Worm (Caenorhabditis elegans) whole organism, L2 larva: ENCODE measurements around the gene grp-1.

Experiments used
- ZK546.5 ChIP-seq: sonication (generic microtip); optimal IDR thresholded peaks from 2 replicates; lab custom pipeline; 2017; ENCODE audit warnings: missing biosample characterization, missing genetic modification characterization
- ceh-82 ChIP-seq: fragments of 150-350 bp; optimal IDR thresholded peaks from 2 replicates; lab custom pipeline; 2014; ENCODE audit warnings: missing biosample characterization, missing genetic modification characterization
- lin-13 ChIP-seq: fragments of 150-350 bp; optimal IDR thresholded peaks from 2 replicates; lab custom pipeline; 2014; ENCODE audit warnings: missing biosample characterization, missing genetic modification reagents, missing genetic modification characterization
- skn-1 ChIP-seq: sonication (generic microtip); optimal IDR thresholded peaks from 2 replicates; lab custom pipeline; 2017; ENCODE audit warnings: missing biosample characterization, missing genetic modification characterization
- unc-62 ChIP-seq: fragments of 150-350 bp; optimal IDR thresholded peaks from 2 replicates; lab custom pipeline; 2014; ENCODE audit warnings: missing biosample characterization, missing genetic modification reagents, missing genetic modification characterization
- ztf-11 ChIP-seq: sonication (generic microtip); optimal IDR thresholded peaks from 2 replicates; lab custom pipeline; 2017; ENCODE audit warnings: missing biosample characterization, missing genetic modification characterization

DNA sequence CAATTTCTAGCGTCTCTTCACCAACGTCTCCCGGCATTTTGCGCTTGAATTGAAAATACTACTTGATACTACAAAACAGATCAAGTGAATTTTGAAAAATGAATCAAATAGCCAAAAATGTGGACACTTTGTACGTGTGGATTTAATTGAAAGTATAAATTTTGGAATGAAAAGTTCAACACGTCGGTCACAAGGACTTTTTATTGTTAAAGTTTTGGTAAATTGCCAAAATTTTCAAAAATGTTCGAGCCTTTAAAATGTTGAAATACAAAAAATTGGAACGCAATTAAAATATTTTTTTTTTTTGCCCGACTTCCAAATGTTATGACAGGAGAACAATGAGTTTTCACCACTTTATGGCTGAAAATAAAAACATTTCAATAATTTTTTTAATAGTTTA, 12.6 kb downstream of the grp-1 start, which contains the start of gene K06H7.8:
- TF ChIP-seq ZK546.5 (tag; lab: Kevin White, UChicago) (no peak), ztf-11 (no peak), skn-1 (tag; lab: Kevin White, UChicago) (no peak), unc-62 (GFP tag; lab: Kevin White, UChicago) (no peak), ceh-82 (tag; lab: Kevin White, UChicago) (no peak), lin-13 (GFP tag; lab: Kevin White, UChicago) (no peak)
